Worm (Caenorhabditis elegans) whole organism, mixed stage, embryonic: ENCODE measurements around the gene rbg-1.

Experiments
- M03D4.4 ChIP-seq: sonication (generic microtip); optimal IDR thresholded peaks from 2 replicates; lab custom pipeline; 2017; ENCODE audit warnings: mild to moderate bottlenecking, missing genetic modification characterization, missing compliant biosample characterization
- ceh-83 ChIP-seq: fragments of 200-800 bp; sonication (Bioruptor generic); optimal IDR thresholded peaks from 2 replicates; lab custom pipeline; 2018; ENCODE audit warnings: mild to moderate bottlenecking, missing genetic modification characterization, missing compliant biosample characterization
- ces-1 ChIP-seq: fragments of 150-350 bp; optimal IDR thresholded peaks from 2 replicates; lab custom pipeline; 2014; ENCODE audit warnings: missing biosample characterization, missing genetic modification reagents, missing genetic modification characterization
- hlh-1 ChIP-seq: fragments of 150-350 bp; optimal IDR thresholded peaks from 2 replicates; lab custom pipeline; 2014; ENCODE audit warnings: missing biosample characterization, missing genetic modification reagents, missing genetic modification characterization
- lin-13 ChIP-seq: fragments of 150-350 bp; optimal IDR thresholded peaks from 2 replicates; lab custom pipeline; 2014; ENCODE audit warnings: missing biosample characterization, missing genetic modification characterization
- nhr-237 ChIP-seq: fragments of 150-350 bp; optimal IDR thresholded peaks from 2 replicates; lab custom pipeline; 2014; ENCODE audit warnings: missing biosample characterization, missing genetic modification characterization
- nhr-76 ChIP-seq: sonication (generic microtip); optimal IDR thresholded peaks from 2 replicates; lab custom pipeline; 2017; ENCODE audit warnings: missing biosample characterization, missing genetic modification characterization
- pha-4 ChIP-seq: fragments of 150-350 bp; optimal IDR thresholded peaks from 2 replicates; lab custom pipeline; 2018; ENCODE audit warnings: missing biosample characterization, missing genetic modification reagents, missing genetic modification characterization
- snpc-4 ChIP-seq: fragments of 150-350 bp; optimal IDR thresholded peaks from 2 replicates; lab custom pipeline; 2014; ENCODE audit warnings: missing biosample characterization, missing genetic modification characterization
- tbx-8 ChIP-seq: fragments of 200-800 bp; sonication (Bioruptor generic); optimal IDR thresholded peaks from 2 replicates; lab custom pipeline; 2018; ENCODE audit warnings: mild to moderate bottlenecking, missing genetic modification characterization, moderate library complexity, missing compliant biosample characterization
- zip-8 ChIP-seq: fragments of 150-350 bp; optimal IDR thresholded peaks from 2 replicates; lab custom pipeline; 2014; ENCODE audit warnings: missing biosample characterization, missing genetic modification characterization
- ztf-11 ChIP-seq: fragments of 150-350 bp; optimal IDR thresholded peaks from 2 replicates; lab custom pipeline; 2014; ENCODE audit warnings: missing biosample characterization, missing genetic modification characterization

ce11 chrX:14969615-14970014 is 13.7 kb upstream of the rbg-1 start:
- TF ChIP-seq tbx-8 (GFP tag; lab: Kevin White, UChicago) (no peak), M03D4.4 (tag; lab: Kevin White, UChicago) (no peak), nhr-237 (tag; lab: Kevin White, UChicago) (no peak), pha-4 (tag; lab: Kevin White, UChicago) (no peak), nhr-76 (tag; lab: Kevin White, UChicago) (no peak), lin-13 (tag; lab: Kevin White, UChicago) (no peak), ztf-11 (no peak), snpc-4 (tag; lab: Kevin White, UChicago) (no peak), zip-8 (tag; lab: Kevin White, UChicago) (no peak), ces-1 (no peak), hlh-1 (tag; lab: Kevin White, UChicago) (no peak), ceh-83 (GFP tag; lab: Kevin White, UChicago) (no peak)
